Worm (Caenorhabditis elegans) whole organism, L2 larva: ENCODE measurements around the gene srbc-13.
"Not testable (repeated sequence)": the region's sequence is repeated elsewhere in the genome, so short reads cannot be mapped to it uniquely, and the experiment has no call there.

Experiments
- ZK546.5 ChIP-seq: sonication (generic microtip); optimal IDR thresholded peaks from 2 replicates; lab custom pipeline; 2017; ENCODE audit warnings: missing biosample characterization, missing genetic modification characterization
- ceh-16 ChIP-seq: fragments of 150-350 bp; optimal IDR thresholded peaks from 2 replicates; lab custom pipeline; 2014; ENCODE audit warnings: missing biosample characterization, missing genetic modification characterization
- lin-11 ChIP-seq: fragments of 150-350 bp; sonication (generic microtip); optimal IDR thresholded peaks from 2 replicates; lab custom pipeline; 2014; ENCODE audit warnings: missing biosample characterization, missing genetic modification characterization, inconsistent platforms, mixed read lengths
- lsy-2 ChIP-seq, 2 experiments: fragments of 150-350 bp in 1 of 2; sonication (generic microtip) in 1 of 2; optimal IDR thresholded peaks; 2 replicates each; lab custom pipeline; 2014 to 2017; ENCODE audit warnings: missing biosample characterization in 2 of 2, missing genetic modification characterization in 2 of 2
- nhr-21 ChIP-seq: fragments of 150-350 bp; optimal IDR thresholded peaks from 2 replicates; lab custom pipeline; 2014; ENCODE audit warnings: missing biosample characterization, missing genetic modification characterization
- nhr-237 ChIP-seq: fragments of 150-350 bp; optimal IDR thresholded peaks from 2 replicates; lab custom pipeline; 2014; ENCODE audit warnings: missing biosample characterization, missing genetic modification characterization
- nhr-25 ChIP-seq: fragments of 150-350 bp; sonication (generic microtip); optimal IDR thresholded peaks from 3 replicates; lab custom pipeline; 2014; ENCODE audit warnings: missing biosample characterization, missing genetic modification characterization
- sma-9 ChIP-seq, 2 experiments: fragments of 150-350 bp in 1 of 2; sonication (generic microtip) in 1 of 2; optimal IDR thresholded peaks; 2 replicates each; lab custom pipeline; 2014 to 2016; ENCODE audit warnings: missing genetic modification characterization in 2 of 2, mild to moderate bottlenecking in 1 of 2, missing biosample characterization in 1 of 2, missing compliant biosample characterization in 1 of 2, missing genetic modification reagents in 1 of 2, moderate library complexity in 1 of 2
- snpc-4 ChIP-seq: fragments of 150-350 bp; optimal IDR thresholded peaks from 2 replicates; lab custom pipeline; 2014; ENCODE audit warnings: missing biosample characterization, missing genetic modification characterization
- unc-39 ChIP-seq: fragments of 150-350 bp; optimal IDR thresholded peaks from 2 replicates; lab custom pipeline; 2014; ENCODE audit warnings: missing biosample characterization, missing genetic modification characterization
- unc-62 ChIP-seq: fragments of 150-350 bp; optimal IDR thresholded peaks from 2 replicates; lab custom pipeline; 2014; ENCODE audit warnings: missing biosample characterization, missing genetic modification reagents, missing genetic modification characterization

- TF ChIP-seq ZK546.5 (tag; lab: Kevin White, UChicago); lsy-2 (tag; optimal IDR thresholded peaks at IDR 0.05; lab: Kevin White, UChicago); snpc-4 (tag; lab: Kevin White, UChicago); sma-9 (GFP tag; optimal IDR thresholded peaks at IDR 0.05; lab: Kevin White, UChicago); sma-9 (tag; optimal IDR thresholded peaks at IDR 0.05; lab: Kevin White, UChicago); ceh-16 (tag; lab: Kevin White, UChicago); unc-39 (tag; lab: Kevin White, UChicago); nhr-25 (tag; lab: Kevin White, UChicago); nhr-237; lin-11 (tag; lab: Kevin White, UChicago); nhr-21; unc-62 (GFP tag; lab: Kevin White, UChicago): not testable (repeated sequence)
These were observed 8.6 kb upstream of the srbc-13 start, which contains the start of the genes K09C6.7 and K09C6.10 for ce11 chrV:838984-839471.
